Worm (Caenorhabditis elegans): ENCODE data around the gene mth-1.
A peak's percentile ranks its signal among the peaks of the same experiment; 100 is the strongest.

DNA sequence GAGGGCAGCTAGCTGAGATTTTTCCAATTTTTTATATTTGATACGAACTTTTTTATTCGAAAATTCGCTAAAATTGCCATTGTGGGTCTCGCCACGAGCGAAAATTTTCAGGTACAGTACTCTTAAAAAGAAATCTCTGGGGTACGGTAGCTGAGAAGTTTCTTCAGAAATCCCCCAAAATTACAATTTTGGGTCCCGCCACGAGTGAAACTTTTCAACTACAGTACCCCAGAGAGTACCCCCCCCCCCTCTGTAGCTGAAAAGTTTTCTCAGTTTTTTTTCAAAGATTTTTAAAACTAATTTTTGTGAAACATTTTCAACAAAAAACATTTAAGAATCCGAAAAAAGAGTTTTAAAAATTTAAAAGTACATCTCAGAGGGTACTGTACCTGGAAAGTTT, 41.4 kb upstream of the mth-1 start:
- TF ChIP-seq snpc-3.4 (tag; optimal IDR thresholded peaks at IDR 0.05), result no peak
- TF ChIP-seq ama-1 (optimal IDR thresholded peaks at IDR 0.05), result no peak
- TF ChIP-seq ama-1 (GFP tag; optimal IDR thresholded peaks at IDR 0.05), result no peak
- TF ChIP-seq dox-1 (GFP tag; IDR thresholded peaks at IDR 0.05), result no peak
- TF ChIP-seq hlh-12 (tag; optimal IDR thresholded peaks at IDR 0.05), result no peak
- TF ChIP-seq nfya-1 (tag; optimal IDR thresholded peaks at IDR 0.05; ENCODE audit: borderline replicate concordance, insufficient read depth), result no peak
- no peak for TF ChIP-seq B0035.1 (tag; optimal IDR thresholded peaks at IDR 0.05)
- peak; percentile 27 for TF ChIP-seq xnd-1 (tag; optimal IDR thresholded peaks at IDR 0.05)
- TF ChIP-seq egrh-3 (GFP tag; IDR thresholded peaks at IDR 0.05), result no peak
- no peak for TF ChIP-seq akir-1 (GFP tag; optimal IDR thresholded peaks at IDR 0.05)
- TF ChIP-seq C17E4.6 (GFP tag; IDR thresholded peaks at IDR 0.05), result no peak
- no peak for TF ChIP-seq ets-4 (GFP tag; optimal IDR thresholded peaks at IDR 0.05)
- TF ChIP-seq sptf-2 (GFP tag; optimal IDR thresholded peaks at IDR 0.05), result no peak
- no peak for TF ChIP-seq attf-3 (GFP tag; conservative IDR thresholded peaks at IDR 0.05)
- TF ChIP-seq C06A6.2 (GFP tag; conservative IDR thresholded peaks at IDR 0.05), result no peak
